Fruit fly (Drosophila melanogaster): ENCODE measurements around the gene ERp44.
A peak's percentile ranks its signal among the peaks of the same experiment; 100 is the strongest.

ERp44 gene

DNA sequence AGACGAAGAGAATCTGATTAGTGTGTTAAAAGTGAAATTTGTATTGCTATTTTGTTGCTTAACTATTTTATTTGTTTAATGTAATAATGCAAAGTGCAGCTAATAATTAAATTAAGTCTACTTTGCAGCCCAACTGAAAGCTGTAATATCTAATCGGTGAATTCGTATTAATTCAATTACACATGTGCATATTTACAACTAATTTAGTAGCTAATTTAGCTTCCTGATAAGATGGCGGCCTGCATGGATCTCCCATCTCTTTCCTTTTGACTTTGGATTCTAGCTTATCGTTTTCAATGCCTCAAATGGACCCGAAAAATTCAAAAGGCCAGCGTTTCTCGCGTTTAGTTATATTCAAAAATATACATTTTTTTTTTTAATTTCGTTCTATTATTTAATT is 12.2 kb upstream of the ERp44 start:
- no peak for TF ChIP-seq Mnt (GFP tag; optimal IDR thresholded peaks at IDR 0.05)
- no peak for TF ChIP-seq Hr96 (GFP tag; optimal IDR thresholded peaks at IDR 0.05)
- TF ChIP-seq CG1620 (GFP tag; optimal IDR thresholded peaks at IDR 0.05): no peak
- TF ChIP-seq CG7101 (tag; optimal IDR thresholded peaks at IDR 0.05): no peak
- TF ChIP-seq Clk (GFP tag; optimal IDR thresholded peaks at IDR 0.05): no peak
- TF ChIP-seq CG12768 (GFP tag; optimal IDR thresholded peaks at IDR 0.05): no peak
- TF ChIP-seq cnc (optimal IDR thresholded peaks at IDR 0.05): no peak
- TF ChIP-seq tj (GFP tag; optimal IDR thresholded peaks at IDR 0.05): no peak
- TF ChIP-seq bab1 (GFP tag; optimal IDR thresholded peaks at IDR 0.05): no peak
- no peak for TF ChIP-seq CG7045 (GFP tag; optimal IDR thresholded peaks at IDR 0.05)
- no peak for TF ChIP-seq CG11617 (GFP tag; optimal IDR thresholded peaks at IDR 0.05)
- no peak for TF ChIP-seq pad (GFP tag; optimal IDR thresholded peaks at IDR 0.05)
- TF ChIP-seq cic (GFP tag; optimal IDR thresholded peaks at IDR 0.05): no peak
- TF ChIP-seq kay (GFP tag; ENCODE audit: borderline replicate concordance): no peak
- no peak for TF ChIP-seq toe (GFP tag; optimal IDR thresholded peaks at IDR 0.05)
- TF ChIP-seq ovo (GFP tag; optimal IDR thresholded peaks at IDR 0.05): no peak
- TF ChIP-seq CG14711 (tag; optimal IDR thresholded peaks at IDR 0.05): no peak
- no peak for TF ChIP-seq CG5204 (GFP tag; optimal IDR thresholded peaks at IDR 0.05)
- TF ChIP-seq CG33017 (tag; optimal IDR thresholded peaks at IDR 0.05): no peak

DNA sequence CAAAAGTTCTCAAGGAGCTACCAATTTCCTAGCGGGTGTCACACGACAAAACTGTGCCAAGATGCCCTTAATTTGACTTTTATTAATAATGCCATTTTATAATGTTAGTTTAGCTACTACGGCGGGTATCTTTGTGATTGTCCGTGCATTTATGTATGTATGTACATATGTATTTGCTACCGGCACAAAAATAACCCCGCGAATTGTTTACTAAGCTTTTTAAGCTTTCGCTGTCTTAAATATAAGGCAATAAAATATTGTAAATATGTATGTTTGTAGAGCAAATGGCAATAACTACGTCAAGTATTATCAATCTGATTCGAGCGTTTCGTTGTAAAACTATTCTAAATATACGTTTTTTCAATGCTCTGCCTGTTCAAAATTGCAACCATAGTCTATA is 11.4 kb upstream of the ERp44 start:
- TF ChIP-seq tj (GFP tag; optimal IDR thresholded peaks at IDR 0.05): peak; percentile 47
- no peak for TF ChIP-seq Hr96 (GFP tag; optimal IDR thresholded peaks at IDR 0.05)
- TF ChIP-seq bab1 (GFP tag; optimal IDR thresholded peaks at IDR 0.05): no peak
- no peak for TF ChIP-seq CG14711 (tag; optimal IDR thresholded peaks at IDR 0.05)
- TF ChIP-seq cnc (optimal IDR thresholded peaks at IDR 0.05): no peak
- TF ChIP-seq kay (GFP tag; ENCODE audit: borderline replicate concordance): peak; percentile 87
- no peak for TF ChIP-seq pad (GFP tag; optimal IDR thresholded peaks at IDR 0.05)
- no peak for TF ChIP-seq ovo (GFP tag; optimal IDR thresholded peaks at IDR 0.05)
- no peak for TF ChIP-seq Clk (GFP tag; optimal IDR thresholded peaks at IDR 0.05)
- no peak for TF ChIP-seq CG11617 (GFP tag; optimal IDR thresholded peaks at IDR 0.05)
- peak; percentile 71 for TF ChIP-seq cic (GFP tag; optimal IDR thresholded peaks at IDR 0.05)
- TF ChIP-seq CG7101 (tag; optimal IDR thresholded peaks at IDR 0.05): no peak
- TF ChIP-seq CG12768 (GFP tag; optimal IDR thresholded peaks at IDR 0.05): no peak
- TF ChIP-seq CG33017 (tag; optimal IDR thresholded peaks at IDR 0.05): no peak
- no peak for TF ChIP-seq Crg-1 (GFP tag; optimal IDR thresholded peaks at IDR 0.05)
- no peak for TF ChIP-seq Mnt (GFP tag; optimal IDR thresholded peaks at IDR 0.05)
- no peak for TF ChIP-seq toe (GFP tag; optimal IDR thresholded peaks at IDR 0.05)

DNA sequence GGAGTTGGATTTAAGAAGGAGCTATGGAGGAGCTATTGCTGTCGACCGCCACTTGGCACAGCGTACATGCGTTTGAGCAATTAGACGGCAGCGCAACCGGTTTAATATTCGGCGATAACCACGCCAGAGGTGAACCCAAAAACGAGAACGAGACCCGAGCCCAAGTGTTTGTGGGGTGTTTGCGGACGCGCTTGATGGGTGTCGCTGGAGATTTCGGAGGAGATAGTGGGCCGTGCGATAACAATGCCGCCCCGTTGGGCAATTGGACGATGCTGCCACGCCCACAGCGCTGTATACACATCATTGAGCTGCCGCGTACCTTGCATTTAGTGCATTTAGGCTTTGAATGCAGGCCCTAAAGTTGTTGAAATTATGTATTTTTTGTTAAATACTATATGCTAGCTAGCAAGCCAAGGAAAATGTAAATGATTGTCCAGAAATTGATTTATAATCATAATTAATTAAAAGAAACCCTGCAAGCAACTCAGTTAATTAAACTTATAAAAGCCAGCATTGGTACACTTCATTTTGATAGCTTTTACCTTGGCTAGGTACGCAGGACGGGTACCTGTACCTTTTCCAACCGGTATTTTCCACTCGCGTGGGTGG is 10.9 kb upstream of the ERp44 start, which contains the start of gene Had1:
TSS of gene Had1 (minus strand) at position 358 of the 609 bp plus-strand sequence.
- TF ChIP-seq ovo (GFP tag; optimal IDR thresholded peaks at IDR 0.05): no peak
- no peak for TF ChIP-seq CG11617 (GFP tag; optimal IDR thresholded peaks at IDR 0.05)
- no peak for TF ChIP-seq CG14711 (tag; optimal IDR thresholded peaks at IDR 0.05)
- TF ChIP-seq tj (GFP tag; optimal IDR thresholded peaks at IDR 0.05): no peak
- TF ChIP-seq Crg-1 (GFP tag; optimal IDR thresholded peaks at IDR 0.05): no peak
- no peak for TF ChIP-seq CG7045 (GFP tag; optimal IDR thresholded peaks at IDR 0.05)
- no peak for TF ChIP-seq CG5204 (GFP tag; optimal IDR thresholded peaks at IDR 0.05)
- no peak for TF ChIP-seq bab1 (GFP tag; optimal IDR thresholded peaks at IDR 0.05)
- TF ChIP-seq Clk (GFP tag; optimal IDR thresholded peaks at IDR 0.05): no peak
- TF ChIP-seq CG1620 (GFP tag; optimal IDR thresholded peaks at IDR 0.05): no peak
- TF ChIP-seq CG12768 (GFP tag; optimal IDR thresholded peaks at IDR 0.05): no peak
- TF ChIP-seq toe (GFP tag; optimal IDR thresholded peaks at IDR 0.05): no peak
- no peak for TF ChIP-seq kay (GFP tag; ENCODE audit: borderline replicate concordance)
- TF ChIP-seq cic (GFP tag; optimal IDR thresholded peaks at IDR 0.05): no peak
- no peak for TF ChIP-seq Mnt (GFP tag; optimal IDR thresholded peaks at IDR 0.05)
- TF ChIP-seq pad (GFP tag; optimal IDR thresholded peaks at IDR 0.05): no peak
- no peak for TF ChIP-seq CG7101 (tag; optimal IDR thresholded peaks at IDR 0.05)

DNA sequence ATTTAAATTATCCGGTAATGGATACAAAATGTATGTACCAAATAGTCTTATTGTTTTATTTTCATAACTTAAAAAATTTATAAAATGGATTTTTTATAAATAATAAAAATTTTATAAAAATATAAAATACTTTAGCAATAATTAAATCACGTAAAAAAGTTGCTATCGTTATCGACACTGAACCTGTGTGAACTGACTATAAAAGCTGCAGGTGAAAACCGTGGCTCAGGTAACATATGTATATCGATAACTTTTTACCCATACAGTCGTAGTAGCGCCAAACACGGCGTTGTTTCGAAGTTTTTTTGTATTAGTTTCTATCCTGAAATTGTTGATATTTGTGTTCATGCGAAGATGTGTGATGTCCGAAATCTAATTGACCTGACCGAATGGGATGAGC is 6.1 kb upstream of the ERp44 start, which contains the start of gene CG3679:
TSS of gene CG3679 (plus strand) at position 235 of the 400 bp plus-strand sequence.
- TF ChIP-seq CG33017 (tag; optimal IDR thresholded peaks at IDR 0.05): no peak
- TF ChIP-seq CG14711 (tag; optimal IDR thresholded peaks at IDR 0.05): peak; percentile 5

DNA sequence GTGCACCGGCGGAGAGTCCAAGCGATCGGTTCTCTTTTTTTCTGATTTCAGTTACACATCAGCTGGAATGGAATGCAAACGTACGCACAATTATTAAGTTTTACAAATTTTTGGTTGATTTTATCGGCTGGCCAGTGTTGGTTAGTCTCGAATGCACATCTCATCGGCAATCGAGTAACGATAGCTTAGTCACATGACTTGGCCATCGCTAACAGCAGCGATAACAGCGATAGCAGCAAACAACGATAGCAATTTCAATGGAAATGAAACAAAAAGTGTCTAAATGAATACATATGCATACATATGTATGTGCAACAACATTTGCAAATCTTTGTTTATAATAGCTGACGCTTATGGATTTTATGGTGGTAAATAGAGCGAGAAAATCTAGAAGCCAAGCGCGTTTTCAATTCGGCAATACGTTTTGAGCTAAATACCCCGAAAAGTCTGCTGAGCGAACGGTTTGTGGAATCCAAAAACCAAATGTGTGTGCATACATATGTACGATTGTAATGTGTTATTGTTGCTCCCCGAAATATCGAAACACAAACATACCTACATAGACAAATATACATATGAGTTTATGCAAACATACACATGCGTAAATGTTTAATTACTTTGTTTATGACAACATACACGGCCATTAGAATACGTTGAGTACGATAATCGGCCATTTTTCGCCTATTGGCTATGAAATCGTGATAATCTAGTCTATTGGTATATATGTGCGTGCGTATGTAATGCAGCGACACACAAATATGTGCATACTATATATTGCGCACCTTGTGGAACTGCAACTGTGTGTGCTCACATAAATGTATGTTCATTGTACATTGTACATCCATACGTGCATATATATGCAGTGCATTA is 860 bp downstream of the ERp44 start, which contains the start of gene CG3632:
TSS of gene CG3632 (plus strand) at position 249 of the 870 bp plus-strand sequence.
- TF ChIP-seq Clk (GFP tag; optimal IDR thresholded peaks at IDR 0.05) (no peak), CG7045 (GFP tag; optimal IDR thresholded peaks at IDR 0.05) (peak; percentile 28), CG33017 (tag; optimal IDR thresholded peaks at IDR 0.05) (peak; percentile 33), CG1620 (GFP tag; optimal IDR thresholded peaks at IDR 0.05) (peak; percentile 89), CG14711 (tag; optimal IDR thresholded peaks at IDR 0.05) (peak; percentile 66), CG5204 (GFP tag; optimal IDR thresholded peaks at IDR 0.05) (no peak), CG11617 (GFP tag; optimal IDR thresholded peaks at IDR 0.05) (peak; percentile 50), CG12768 (GFP tag; optimal IDR thresholded peaks at IDR 0.05) (no peak), kay (GFP tag; ENCODE audit: borderline replicate concordance) (no peak), tj (GFP tag; optimal IDR thresholded peaks at IDR 0.05) (peak; percentile 94), Mnt (GFP tag; optimal IDR thresholded peaks at IDR 0.05) (peak; percentile 86), cnc (optimal IDR thresholded peaks at IDR 0.05) (no peak), ovo (GFP tag; optimal IDR thresholded peaks at IDR 0.05) (peak; percentile 74), Crg-1 (GFP tag; optimal IDR thresholded peaks at IDR 0.05) (peak; percentile 89), pad (GFP tag; optimal IDR thresholded peaks at IDR 0.05) (peak; percentile 68), CG7101 (tag; optimal IDR thresholded peaks at IDR 0.05) (peak; percentile 81), bab1 (GFP tag; optimal IDR thresholded peaks at IDR 0.05) (peak; percentile 73), Hr96 (GFP tag; optimal IDR thresholded peaks at IDR 0.05) (no peak), toe (GFP tag; optimal IDR thresholded peaks at IDR 0.05) (no peak), cic (GFP tag; optimal IDR thresholded peaks at IDR 0.05) (peak; percentile 46)

All from whole organism, adult.